Fruit fly (Drosophila melanogaster): ENCODE measurements around the gene Cdlc2.
A peak's percentile ranks its signal among the peaks of the same experiment; 100 is the strongest.

- no peak for TF ChIP-seq CG12071 (GFP tag; optimal IDR thresholded peaks at IDR 0.05)
- TF ChIP-seq Dbx (GFP tag; IDR thresholded peaks at IDR 0.05) = peak; percentile 46; the same call in 1 of the 3 replicates
- TF ChIP-seq lilli (GFP tag; optimal IDR thresholded peaks at IDR 0.05) = no peak
- TF ChIP-seq CG18262 (tag; optimal IDR thresholded peaks at IDR 0.05) = no peak
- no peak for TF ChIP-seq grn (GFP tag; optimal IDR thresholded peaks at IDR 0.05)
- TF ChIP-seq CG14667 (GFP tag; IDR thresholded peaks at IDR 0.05) = no peak
- TF ChIP-seq Opbp (GFP tag; IDR thresholded peaks at IDR 0.05; ENCODE audit: partially characterized antibody) = no peak
- no peak for TF ChIP-seq ham (GFP tag; IDR thresholded peaks at IDR 0.05)
- TF ChIP-seq Kr (GFP tag; optimal IDR thresholded peaks at IDR 0.05) = no peak
- TF ChIP-seq ken (GFP tag; IDR thresholded peaks at IDR 0.05) = no peak
- no peak for TF ChIP-seq h (optimal IDR thresholded peaks at IDR 0.05)
- TF ChIP-seq MBD-R2 (GFP tag; IDR thresholded peaks at IDR 0.05) = no peak
Measured at dm6 chr2L:1315283-1315682, 28.9 kb upstream of the Cdlc2 start.
